Worm (Caenorhabditis elegans) whole organism, midembryonic: ENCODE results near the gene D1086.1.

ENCODE experiments used
- T22C8.4 ChIP-seq: fragments of 200-800 bp; sonication (Bioruptor generic); IDR thresholded peaks from 2 replicates; pipeline ENCODE4 v1.3.6; 2022; ENCODE audit warnings: missing genetic modification characterization, missing compliant biosample characterization
- cog-1 ChIP-seq: sonication (generic microtip); optimal IDR thresholded peaks from 2 replicates; lab custom pipeline; 2016; ENCODE audit warnings: missing genetic modification characterization, missing compliant biosample characterization
- flt-1 ChIP-seq: fragments of 200-800 bp; sonication (Bioruptor generic); IDR thresholded peaks from 2 replicates; pipeline ENCODE4 v1.3.6; 2022; ENCODE audit warnings: missing genetic modification characterization, missing compliant biosample characterization
- klf-2 ChIP-seq: fragments of 200-800 bp; sonication (Bioruptor generic); conservative IDR thresholded peaks from 2 replicates; pipeline ENCODE4 v1.3.6; 2022; ENCODE audit warnings: missing genetic modification reagents, missing genetic modification characterization, missing compliant biosample characterization
- med-1 ChIP-seq: sonication (generic microtip); optimal IDR thresholded peaks from 2 replicates; lab custom pipeline; 2017; ENCODE audit warnings: missing genetic modification characterization, mild to moderate bottlenecking, missing compliant biosample characterization, antibody characterized with exemption, missing genetic modification reagents; ENCODE audit not compliant: insufficient read depth
- ref-1 ChIP-seq: fragments of 200-800 bp; sonication (Bioruptor generic); conservative IDR thresholded peaks from 2 replicates; pipeline ENCODE4 v1.3.6; 2022; ENCODE audit warnings: missing genetic modification reagents, missing genetic modification characterization, missing compliant biosample characterization
- tab-1 ChIP-seq: fragments of 200-800 bp; sonication (Bioruptor generic); IDR thresholded peaks from 2 replicates; pipeline ENCODE4 v1.3.6; 2022; ENCODE audit warnings: missing genetic modification characterization, missing compliant biosample characterization
- ztf-23 ChIP-seq: fragments of 200-800 bp; sonication (Bioruptor generic); IDR thresholded peaks from 2 replicates; pipeline ENCODE4 v1.3.6; 2022; ENCODE audit warnings: missing genetic modification reagents, missing genetic modification characterization, missing compliant biosample characterization
- ztf-29 ChIP-seq: fragments of 200-800 bp; sonication (Bioruptor generic); IDR thresholded peaks from 2 replicates; pipeline ENCODE4 v1.3.6; 2022; ENCODE audit warnings: missing genetic modification reagents, missing genetic modification characterization, missing compliant biosample characterization

The D1086.1 gene

DNA sequence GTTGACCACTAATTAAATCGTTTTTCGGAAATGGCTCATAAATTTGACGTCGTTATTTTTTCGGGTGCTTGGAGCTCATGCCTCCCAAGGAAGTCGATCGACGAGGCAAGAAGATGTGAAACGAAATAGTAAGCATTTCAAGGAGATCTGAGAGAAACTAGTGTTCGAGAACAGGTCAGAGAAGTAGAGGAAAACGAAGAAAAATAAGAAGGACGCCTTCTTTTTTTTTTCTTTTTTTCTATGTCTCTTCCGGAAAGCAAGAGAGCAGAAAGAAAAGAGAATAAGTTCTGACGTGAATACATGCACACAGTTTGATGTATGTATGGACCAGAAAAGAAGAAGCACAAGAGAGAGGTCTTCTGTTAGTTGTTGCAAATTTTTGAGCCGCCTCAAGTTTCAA is 45.0 kb downstream of the D1086.1 start:
- no peak for TF ChIP-seq cog-1 (tag; lab: Kevin White, UChicago)
- TF ChIP-seq flt-1 = no peak
- no peak for TF ChIP-seq ref-1 (GFP tag; lab: Robert Waterston, UW)
- no peak for TF ChIP-seq klf-2
- TF ChIP-seq tab-1 = no peak
- no peak for TF ChIP-seq ztf-29
- no peak for TF ChIP-seq med-1 (GFP tag; lab: Kevin White, UChicago)
- TF ChIP-seq ztf-23 (GFP tag; lab: Robert Waterston, UW) = no peak
- TF ChIP-seq T22C8.4 (GFP tag; lab: Robert Waterston, UW) = no peak

DNA sequence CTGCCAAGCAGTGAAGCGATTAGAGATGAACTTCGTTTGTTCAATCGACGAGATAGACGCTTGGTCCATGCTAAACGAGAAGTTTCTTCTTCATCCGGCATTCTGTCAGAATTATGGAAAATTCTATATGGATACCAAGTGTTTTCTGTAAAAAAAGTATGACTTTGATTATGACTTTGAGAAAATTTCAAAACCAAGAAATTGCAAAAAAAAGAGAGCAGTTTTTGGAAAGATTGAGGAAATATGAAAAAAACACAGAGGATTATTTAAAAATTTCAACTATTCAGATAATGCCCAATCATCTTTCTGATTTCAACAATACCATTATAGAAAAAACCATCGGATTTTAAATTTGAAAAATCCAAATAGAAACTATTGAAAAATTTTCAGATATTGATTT is 46.6 kb downstream of the D1086.1 start, which contains the start of gene par-1:
par-1 (minus strand) TSS at position 101 of the 400 bp plus-strand sequence.
- TF ChIP-seq klf-2 (no peak), med-1 (GFP tag; lab: Kevin White, UChicago) (no peak), ztf-23 (GFP tag; lab: Robert Waterston, UW) (no peak), T22C8.4 (GFP tag; lab: Robert Waterston, UW) (no peak), ztf-29 (no peak), tab-1 (no peak), ref-1 (GFP tag; lab: Robert Waterston, UW) (no peak), cog-1 (tag; lab: Kevin White, UChicago) (no peak), flt-1 (no peak)

DNA sequence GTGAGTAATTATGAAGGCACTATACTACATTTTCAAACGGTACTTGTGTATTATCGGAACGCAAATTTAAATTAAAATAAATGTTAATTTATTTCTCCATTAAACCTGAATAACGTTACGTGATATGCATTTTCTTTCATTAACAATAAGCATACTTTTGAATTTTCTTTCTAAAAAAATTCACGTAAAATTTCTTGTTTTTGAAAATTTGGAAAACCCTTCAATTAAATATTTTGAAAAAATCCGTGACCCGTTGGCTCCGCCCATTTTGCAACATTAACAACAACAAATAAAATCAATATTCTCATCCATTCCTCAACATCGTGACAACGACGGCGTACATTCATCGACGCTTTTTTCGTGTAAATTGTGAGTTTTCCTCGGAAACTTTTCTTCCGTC is 47.5 kb downstream of the D1086.1 start, which contains the start of gene acs-10:
acs-10 (plus strand) TSS at position 301 of the 400 bp plus-strand sequence.
- no peak for TF ChIP-seq ref-1 (GFP tag; lab: Robert Waterston, UW)
- no peak for TF ChIP-seq ztf-29
- no peak for TF ChIP-seq tab-1
- no peak for TF ChIP-seq cog-1 (tag; lab: Kevin White, UChicago)
- TF ChIP-seq flt-1 = no peak
- TF ChIP-seq klf-2 = no peak
- no peak for TF ChIP-seq T22C8.4 (GFP tag; lab: Robert Waterston, UW)
- TF ChIP-seq ztf-23 (GFP tag; lab: Robert Waterston, UW) = no peak
- no peak for TF ChIP-seq med-1 (GFP tag; lab: Kevin White, UChicago)

DNA sequence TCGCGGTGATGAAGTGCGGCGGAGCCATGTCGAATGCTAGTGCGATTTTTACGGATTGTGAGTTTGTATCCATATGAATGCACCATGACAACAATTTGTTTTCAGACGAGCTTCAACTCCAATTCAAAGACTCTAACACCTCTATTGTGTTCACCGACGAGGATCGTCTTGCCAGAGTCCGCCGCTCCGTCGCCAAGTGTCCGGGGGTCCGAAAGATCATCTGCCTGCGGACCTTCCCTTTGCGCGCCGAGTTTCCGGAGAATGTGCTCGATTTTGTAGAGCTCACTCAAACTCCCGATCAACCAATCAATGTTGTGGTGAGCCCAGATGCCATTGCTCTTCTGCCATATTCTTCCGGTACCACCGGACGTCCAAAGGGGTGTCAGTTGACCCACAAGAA is 48.5 kb downstream of the D1086.1 start:
- no peak for TF ChIP-seq cog-1 (tag; lab: Kevin White, UChicago)
- TF ChIP-seq ztf-23 (GFP tag; lab: Robert Waterston, UW) = no peak
- no peak for TF ChIP-seq ref-1 (GFP tag; lab: Robert Waterston, UW)
- TF ChIP-seq med-1 (GFP tag; lab: Kevin White, UChicago) = no peak
- no peak for TF ChIP-seq tab-1
- no peak for TF ChIP-seq T22C8.4 (GFP tag; lab: Robert Waterston, UW)
- no peak for TF ChIP-seq klf-2
- no peak for TF ChIP-seq ztf-29
- TF ChIP-seq flt-1 = no peak

DNA sequence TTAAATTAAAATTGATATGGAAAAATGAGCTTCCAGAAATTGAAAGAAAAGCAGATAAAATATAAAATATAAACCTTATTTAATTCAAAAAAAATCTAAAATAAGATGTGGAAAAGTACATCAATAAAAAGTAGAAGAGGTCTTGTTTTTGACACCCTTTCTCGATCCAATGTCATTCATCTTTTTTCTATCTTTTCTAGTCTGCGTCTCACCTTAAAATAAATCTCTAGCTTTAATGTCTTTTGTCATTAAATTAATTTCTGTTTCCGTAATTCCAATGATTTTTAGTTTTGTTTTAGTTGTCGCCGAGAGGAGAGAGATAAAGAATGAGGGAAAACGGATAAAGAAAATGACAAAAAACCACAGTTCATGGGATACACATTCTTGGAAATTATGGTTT is 50.5 kb downstream of the D1086.1 start:
- no peak for TF ChIP-seq cog-1 (tag; lab: Kevin White, UChicago)
- TF ChIP-seq ztf-23 (GFP tag; lab: Robert Waterston, UW) = no peak
- no peak for TF ChIP-seq tab-1
